Fruit fly (Drosophila melanogaster) whole organism, prepupa: ENCODE data around the gene CG43658.

ENCODE experiments used
- CG11294 ChIP-seq: fragments of 200-800 bp; sonication (Bioruptor generic); IDR thresholded peaks from 2 replicates; pipeline ENCODE4 v1.3.6; 2022; ENCODE audit warnings: missing biosample characterization, missing genetic modification characterization
- CG11902 ChIP-seq: fragments of 200-800 bp; sonication (Bioruptor generic); optimal IDR thresholded peaks from 3 replicates; lab custom pipeline; 2016; ENCODE audit warnings: missing biosample characterization, missing genetic modification characterization
- CG8632 ChIP-seq: fragments of 200-800 bp; sonication (Bioruptor generic); optimal IDR thresholded peaks from 3 replicates; lab custom pipeline; 2016; ENCODE audit warnings: missing biosample characterization, missing genetic modification characterization
- CG9139 ChIP-seq: fragments of 200-800 bp; sonication (Bioruptor generic); optimal IDR thresholded peaks from 3 replicates; lab custom pipeline; 2017; ENCODE audit warnings: missing biosample characterization, mild to moderate bottlenecking, missing genetic modification characterization
- Eip78C ChIP-seq: fragments of 200-800 bp; sonication (Bioruptor generic); peaks from one replicate; lab custom pipeline; 2016; ENCODE audit warnings: missing biosample characterization, missing genetic modification characterization
- Hr4 ChIP-seq: fragments of 200-800 bp; sonication (Bioruptor generic); optimal IDR thresholded peaks from 3 replicates; lab custom pipeline; 2016; ENCODE audit warnings: missing biosample characterization, missing genetic modification characterization
- OdsH ChIP-seq: fragments of 200-800 bp; sonication (Bioruptor generic); optimal IDR thresholded peaks from 3 replicates; lab custom pipeline; 2016; ENCODE audit warnings: missing biosample characterization, missing genetic modification characterization
- achi ChIP-seq: fragments of 200-800 bp; sonication (Bioruptor generic); optimal IDR thresholded peaks from 3 replicates; lab custom pipeline; 2016; ENCODE audit warnings: missing biosample characterization, missing genetic modification characterization
- cyc ChIP-seq: fragments of 200-800 bp; sonication (Bioruptor generic); optimal IDR thresholded peaks from 3 replicates; lab custom pipeline; 2016; ENCODE audit warnings: missing biosample characterization, missing genetic modification characterization
- spab ChIP-seq: fragments of 200-800 bp; sonication (Bioruptor generic); optimal IDR thresholded peaks from 2 replicates; lab custom pipeline; 2017; ENCODE audit warnings: missing biosample characterization, mild to moderate bottlenecking, missing genetic modification characterization, missing genetic modification reagents
- svp ChIP-seq: fragments of 200-800 bp; sonication (Bioruptor generic); peaks from one replicate; lab custom pipeline; 2016; ENCODE audit warnings: missing biosample characterization, missing genetic modification characterization

DNA sequence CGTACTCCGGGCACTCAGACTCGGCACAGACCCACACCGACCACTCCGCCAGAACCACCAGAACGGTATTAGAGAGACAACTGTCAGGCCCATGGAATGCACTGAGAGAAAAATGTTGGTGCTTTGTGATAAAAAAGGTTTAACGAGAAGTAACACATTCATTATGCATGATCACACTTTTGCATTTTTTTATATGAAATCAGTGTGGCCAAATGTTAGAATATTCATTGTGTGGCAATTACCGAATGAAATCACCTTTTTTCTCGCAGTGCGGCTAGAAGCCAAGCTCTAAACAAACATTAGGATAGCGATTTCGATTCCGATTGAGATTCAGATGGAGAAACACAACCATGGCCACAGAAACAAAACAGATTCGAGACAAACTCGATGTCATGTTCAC is 95.5 kb downstream of the CG43658 start:
- TF ChIP-seq cyc (GFP tag; lab: Kevin White, UChicago) (no peak), OdsH (GFP tag; lab: Kevin White, UChicago) (no peak), achi (GFP tag; lab: Kevin White, UChicago) (peak; percentile 17), CG8632 (GFP tag; lab: Kevin White, UChicago) (no peak), spab (GFP tag; lab: Kevin White, UChicago) (no peak), Eip78C (GFP tag; lab: Kevin White, UChicago) (peak; percentile 63), CG11294 (GFP tag; lab: Robert Waterston, UW) (peak; percentile 40; the same call in 1 of the 2 replicates), CG9139 (no peak), Hr4 (GFP tag; lab: Kevin White, UChicago) (peak; percentile 37), CG11902 (GFP tag; lab: Kevin White, UChicago) (no peak), svp (no peak)
